Fruit fly (Drosophila melanogaster): ENCODE measurements around the gene Ca-beta.

DNA sequence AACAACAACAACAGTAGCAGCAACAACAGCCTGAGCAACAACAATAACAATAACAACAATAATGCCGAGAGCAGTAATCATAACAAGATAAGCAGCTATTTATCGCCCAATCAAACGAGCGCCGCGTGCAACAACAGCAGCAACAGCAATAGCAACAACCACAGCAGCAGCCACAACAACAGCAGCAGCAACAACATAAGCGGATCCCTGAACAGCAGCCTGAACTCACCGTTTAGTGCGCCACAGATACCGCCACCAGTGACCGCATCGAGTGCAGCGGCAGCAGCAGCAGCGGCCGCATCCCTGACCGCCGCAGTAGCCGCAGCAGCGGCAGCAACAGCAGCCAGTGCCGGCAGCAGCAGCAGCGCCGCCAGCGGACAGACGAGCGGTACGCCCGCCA lies 33.0 kb upstream of the Ca-beta start:
- TF ChIP-seq tj (GFP tag; optimal IDR thresholded peaks at IDR 0.05): no peak
- no peak for TF ChIP-seq CG33017 (tag; optimal IDR thresholded peaks at IDR 0.05)
- no peak for TF ChIP-seq pad (GFP tag; optimal IDR thresholded peaks at IDR 0.05)
- no peak for TF ChIP-seq cnc (optimal IDR thresholded peaks at IDR 0.05)
- no peak for TF ChIP-seq toe (GFP tag; optimal IDR thresholded peaks at IDR 0.05)
- no peak for TF ChIP-seq Mnt (GFP tag; optimal IDR thresholded peaks at IDR 0.05)
- no peak for TF ChIP-seq bab1 (GFP tag; optimal IDR thresholded peaks at IDR 0.05)
- no peak for TF ChIP-seq CG14711 (tag; optimal IDR thresholded peaks at IDR 0.05)
- no peak for TF ChIP-seq CG11617 (GFP tag; optimal IDR thresholded peaks at IDR 0.05)
- TF ChIP-seq kay (GFP tag; ENCODE audit: borderline replicate concordance): no peak
- no peak for TF ChIP-seq ovo (GFP tag; optimal IDR thresholded peaks at IDR 0.05)
- TF ChIP-seq Hr96 (GFP tag; optimal IDR thresholded peaks at IDR 0.05): no peak
- no peak for TF ChIP-seq Clk (GFP tag; optimal IDR thresholded peaks at IDR 0.05)

All from whole organism, adult.